Fruit fly (Drosophila melanogaster): Measurements from ENCODE around the gene Tsp39D.

Tsp39D gene

dm6 chr2L:21309754-21310426 lies 34.5 kb upstream of the Tsp39D start, which contains the start of gene Mondo (continued):
- no peak for TF ChIP-seq CG3726 (GFP tag; IDR thresholded peaks at IDR 0.05)
- no peak for TF ChIP-seq CG8290 (GFP tag; optimal IDR thresholded peaks at IDR 0.05)
- peak in 1 of 2 experiments; percentile 82 for TF ChIP-seq CG8290 (tag; optimal IDR thresholded peaks at IDR 0.05)
- TF ChIP-seq shn (GFP tag; optimal IDR thresholded peaks at IDR 0.05) = peak; percentile 17
- TF ChIP-seq CG17829 (tag; optimal IDR thresholded peaks at IDR 0.05) = peak; percentile 6
- TF ChIP-seq Usf (GFP tag; optimal IDR thresholded peaks at IDR 0.05) = peak; percentile 16
- no peak for TF ChIP-seq Lim3 (GFP tag; IDR thresholded peaks at IDR 0.05)
- no peak for TF ChIP-seq CG32772 (GFP tag; IDR thresholded peaks at IDR 0.05)
- TF ChIP-seq vnd (GFP tag; IDR thresholded peaks at IDR 0.05; ENCODE audit: partially characterized antibody) = no peak
- TF ChIP-seq wek (GFP tag; optimal IDR thresholded peaks at IDR 0.05) = peak; percentile 100
- peak; percentile 47 for TF ChIP-seq bigmax (GFP tag; optimal IDR thresholded peaks at IDR 0.05)
- TF ChIP-seq CG33213 (GFP tag; optimal IDR thresholded peaks at IDR 0.05) = peak; percentile 23
- TF ChIP-seq CG14014 (GFP tag; IDR thresholded peaks at IDR 0.05) = no peak; the same call in 1 of the 2 replicates
- TF ChIP-seq tll (GFP tag; optimal IDR thresholded peaks at IDR 0.05) = peak in 1 of 2 experiments; percentile 23
- no peak for TF ChIP-seq otp (GFP tag; IDR thresholded peaks at IDR 0.05)
- peak; percentile 47 for TF ChIP-seq CG13894 (tag; optimal IDR thresholded peaks at IDR 0.05)
- no peak for TF ChIP-seq nerfin-1 (tag; optimal IDR thresholded peaks at IDR 0.05)
- no peak for TF ChIP-seq CG1602 (GFP tag; optimal IDR thresholded peaks at IDR 0.05)
- TF ChIP-seq CG43689 (GFP tag; IDR thresholded peaks at IDR 0.05) = no peak
- no peak for TF ChIP-seq h (optimal IDR thresholded peaks at IDR 0.05)
- no peak for TF ChIP-seq Vsx1 (GFP tag; optimal IDR thresholded peaks at IDR 0.05)
- peak; percentile 50; the same call in 1 of the 4 replicates for TF ChIP-seq Gug (GFP tag; IDR thresholded peaks at IDR 0.05)
- TF ChIP-seq Dref (GFP tag; IDR thresholded peaks at IDR 0.05) = no peak
- TF ChIP-seq PHDP (tag; optimal IDR thresholded peaks at IDR 0.05) = peak; percentile 50
- 0 out of 2 replicates have a peak, but pooled peaks have one; percentile 42 for TF ChIP-seq Nf-YA (GFP tag; IDR thresholded peaks at IDR 0.05)
- TF ChIP-seq corto (GFP tag; optimal IDR thresholded peaks at IDR 0.05) = no peak
- TF ChIP-seq MTF-1 (GFP tag; optimal IDR thresholded peaks at IDR 0.05; ENCODE audit: borderline replicate concordance) = no peak
- TF ChIP-seq CG11093 (GFP tag; IDR thresholded peaks at IDR 0.05) = no peak
- TF ChIP-seq al (GFP tag; IDR thresholded peaks at IDR 0.05) = peak; percentile 36; the same call in 1 of the 2 replicates
- no peak for TF ChIP-seq BtbVII (GFP tag; optimal IDR thresholded peaks at IDR 0.05)
- TF ChIP-seq CG10209 (GFP tag; optimal IDR thresholded peaks at IDR 0.05) = no peak
- no peak for TF ChIP-seq CG11695 (GFP tag; IDR thresholded peaks at IDR 0.05)
- peak; percentile 55; the same call in 1 of the 3 replicates for TF ChIP-seq B-H1 (GFP tag; IDR thresholded peaks at IDR 0.05)
- peak; percentile 16; the same call in 1 of the 2 replicates for TF ChIP-seq CG10366 (GFP tag; IDR thresholded peaks at IDR 0.05)
- peak; percentile 50 for TF ChIP-seq dmrt11E (tag; optimal IDR thresholded peaks at IDR 0.05)
- no peak for TF ChIP-seq danr (GFP tag; IDR thresholded peaks at IDR 0.05)
- peak; percentile 48; the same call in 2 of the 3 replicates for TF ChIP-seq tgo (GFP tag; IDR thresholded peaks at IDR 0.05)
- peak; percentile 69; the same call in 2 of the 4 replicates for TF ChIP-seq chinmo (GFP tag; IDR thresholded peaks at IDR 0.05; ENCODE audit: partially characterized antibody)
- TF ChIP-seq Doc2 (GFP tag; IDR thresholded peaks at IDR 0.05) = no peak
- TF ChIP-seq CG10267 (tag; optimal IDR thresholded peaks at IDR 0.05) = no peak
- TF ChIP-seq CG13775 (GFP tag; optimal IDR thresholded peaks at IDR 0.05) = peak; percentile 32
- no peak for TF ChIP-seq hkb (optimal IDR thresholded peaks at IDR 0.05)
- TF ChIP-seq hkb (GFP tag; IDR thresholded peaks at IDR 0.05) = no peak
- no peak for TF ChIP-seq CG7928 (GFP tag; optimal IDR thresholded peaks at IDR 0.05)
- TF ChIP-seq CG6175 (GFP tag; IDR thresholded peaks at IDR 0.05) = 0 out of 3 replicates have a peak, but pooled peaks have one; percentile 9
- peak; percentile 5 for TF ChIP-seq emc (GFP tag; optimal IDR thresholded peaks at IDR 0.05)
- peak; percentile 33; the same call in 1 of the 2 replicates for TF ChIP-seq GATAe (GFP tag; conservative IDR thresholded peaks at IDR 0.05)
- TF ChIP-seq CG32532 (GFP tag; IDR thresholded peaks at IDR 0.05) = peak; percentile 71
- TF ChIP-seq scrt (GFP tag; optimal IDR thresholded peaks at IDR 0.05) = no peak
- TF ChIP-seq jumu (GFP tag; optimal IDR thresholded peaks at IDR 0.05) = peak; percentile 6

Data from whole organism, embryonic.